Fruit fly (Drosophila melanogaster) whole organism, prepupa: ENCODE measurements around the gene Pde9.

Experiments
- Blimp-1 ChIP-seq: fragments of 200-800 bp; sonication (Bioruptor generic); optimal IDR thresholded peaks from 3 replicates; lab custom pipeline; 2017; ENCODE audit warnings: missing biosample characterization, missing genetic modification characterization, mild to moderate bottlenecking, moderate library complexity, missing genetic modification reagents
- CG10669 ChIP-seq: fragments of 200-800 bp; sonication (Bioruptor generic); optimal IDR thresholded peaks from 3 replicates; lab custom pipeline; 2018; ENCODE audit warnings: missing biosample characterization, mild to moderate bottlenecking, missing genetic modification characterization, moderate library complexity
- CG11294 ChIP-seq: fragments of 200-800 bp; sonication (Bioruptor generic); IDR thresholded peaks from 2 replicates; pipeline ENCODE4 v1.3.6; 2022; ENCODE audit warnings: missing biosample characterization, missing genetic modification characterization
- CG11762 ChIP-seq: fragments of 200-800 bp; sonication (Bioruptor generic); optimal IDR thresholded peaks from 3 replicates; lab custom pipeline; 2016; ENCODE audit warnings: missing biosample characterization, missing genetic modification characterization; ENCODE audit not compliant: insufficient read depth
- CG3032 ChIP-seq: fragments of 200-800 bp; optimal IDR thresholded peaks from 2 replicates; lab custom pipeline; 2019; ENCODE audit warnings: missing biosample characterization, mild to moderate bottlenecking, missing genetic modification characterization, moderate library complexity
- CG31627 ChIP-seq: fragments of 200-800 bp; sonication (Bioruptor generic); optimal IDR thresholded peaks from 3 replicates; lab custom pipeline; 2016; ENCODE audit warnings: missing biosample characterization, missing genetic modification characterization
- CG32006 ChIP-seq: fragments of 200-800 bp; sonication (Bioruptor generic); optimal IDR thresholded peaks from 3 replicates; lab custom pipeline; 2017; ENCODE audit warnings: missing biosample characterization, mild to moderate bottlenecking, missing genetic modification characterization
- CG3919 ChIP-seq: fragments of 200-800 bp; sonication (Bioruptor generic); optimal IDR thresholded peaks from 3 replicates; lab custom pipeline; 2016; ENCODE audit warnings: missing biosample characterization, missing genetic modification characterization
- CG6163 ChIP-seq: fragments of 200-800 bp; sonication (Bioruptor generic); IDR thresholded peaks from 3 replicates; pipeline ENCODE4 v1.3.6; 2022; ENCODE audit warnings: missing biosample characterization, missing genetic modification characterization
- CG6792 ChIP-seq: fragments of 200-800 bp; sonication (Bioruptor generic); optimal IDR thresholded peaks from 3 replicates; lab custom pipeline; 2016; ENCODE audit warnings: missing biosample characterization, missing genetic modification characterization
- CG6808 ChIP-seq: fragments of 200-800 bp; sonication (Bioruptor generic); optimal IDR thresholded peaks from 3 replicates; lab custom pipeline; 2017; ENCODE audit warnings: missing biosample characterization, missing genetic modification characterization, mild to moderate bottlenecking, moderate library complexity, missing genetic modification reagents
- CG6854 ChIP-seq: fragments of 200-800 bp; sonication (Bioruptor generic); optimal IDR thresholded peaks from 2 replicates; lab custom pipeline; 2017; ENCODE audit warnings: missing biosample characterization, mild to moderate bottlenecking, missing genetic modification characterization
- CG7368 ChIP-seq: fragments of 200-800 bp; sonication (Bioruptor generic); optimal IDR thresholded peaks from 3 replicates; lab custom pipeline; 2016; ENCODE audit warnings: missing biosample characterization, missing genetic modification characterization
- CG8119 ChIP-seq: fragments of 200-800 bp; sonication (Bioruptor generic); IDR thresholded peaks from 3 replicates; pipeline ENCODE4 v1.3.6; 2022; ENCODE audit warnings: missing biosample characterization, missing genetic modification characterization
- CG8319 ChIP-seq: fragments of 200-800 bp; sonication (Bioruptor generic); optimal IDR thresholded peaks from 3 replicates; lab custom pipeline; 2016; ENCODE audit warnings: missing biosample characterization, missing genetic modification characterization
- CG8632 ChIP-seq: fragments of 200-800 bp; sonication (Bioruptor generic); optimal IDR thresholded peaks from 3 replicates; lab custom pipeline; 2016; ENCODE audit warnings: missing biosample characterization, missing genetic modification characterization
- CG9139 ChIP-seq: fragments of 200-800 bp; sonication (Bioruptor generic); optimal IDR thresholded peaks from 3 replicates; lab custom pipeline; 2017; ENCODE audit warnings: missing biosample characterization, mild to moderate bottlenecking, missing genetic modification characterization
- Eip78C ChIP-seq: fragments of 200-800 bp; sonication (Bioruptor generic); peaks from one replicate; lab custom pipeline; 2016; ENCODE audit warnings: missing biosample characterization, missing genetic modification characterization
- Eip93F ChIP-seq: fragments of 200-800 bp; sonication (Bioruptor generic); optimal IDR thresholded peaks from 2 replicates; lab custom pipeline; 2016; ENCODE audit warnings: missing biosample characterization, mild to moderate bottlenecking, missing genetic modification characterization
- Ets96B ChIP-seq: fragments of 200-800 bp; optimal IDR thresholded peaks from 2 replicates; lab custom pipeline; 2019; ENCODE audit warnings: missing biosample characterization, mild to moderate bottlenecking, missing genetic modification characterization, moderate library complexity
- Gug ChIP-seq: fragments of 200-800 bp; sonication (Bioruptor generic); IDR thresholded peaks from 2 replicates; pipeline ENCODE4 v1.3.6; 2022; ENCODE audit warnings: missing biosample characterization, missing genetic modification characterization
- Hr39 ChIP-seq: fragments of 200-800 bp; sonication (Bioruptor generic); optimal IDR thresholded peaks from 2 replicates; lab custom pipeline; 2016; ENCODE audit warnings: missing biosample characterization, missing genetic modification characterization
- Hr4 ChIP-seq: fragments of 200-800 bp; sonication (Bioruptor generic); optimal IDR thresholded peaks from 3 replicates; lab custom pipeline; 2016; ENCODE audit warnings: missing biosample characterization, missing genetic modification characterization
- Lpt ChIP-seq: fragments of 200-800 bp; sonication (Bioruptor generic); optimal IDR thresholded peaks from 3 replicates; lab custom pipeline; 2016; ENCODE audit warnings: missing biosample characterization, missing genetic modification characterization
- OdsH ChIP-seq: fragments of 200-800 bp; sonication (Bioruptor generic); optimal IDR thresholded peaks from 3 replicates; lab custom pipeline; 2016; ENCODE audit warnings: missing biosample characterization, missing genetic modification characterization
- Sox102F ChIP-seq: fragments of 200-800 bp; sonication (Bioruptor generic); optimal IDR thresholded peaks from 2 replicates; lab custom pipeline; 2016; ENCODE audit warnings: missing biosample characterization, mild to moderate bottlenecking, missing genetic modification characterization
- Sox15 ChIP-seq: fragments of 200-800 bp; sonication (Bioruptor generic); optimal IDR thresholded peaks from 3 replicates; lab custom pipeline; 2016; ENCODE audit warnings: missing biosample characterization, missing genetic modification characterization
- achi ChIP-seq: fragments of 200-800 bp; sonication (Bioruptor generic); optimal IDR thresholded peaks from 3 replicates; lab custom pipeline; 2016; ENCODE audit warnings: missing biosample characterization, missing genetic modification characterization
- dac ChIP-seq: fragments of 200-800 bp; sonication (Bioruptor generic); optimal IDR thresholded peaks from 2 replicates; lab custom pipeline; 2017; ENCODE audit warnings: missing biosample characterization, mild to moderate bottlenecking, missing genetic modification characterization
- fd59A ChIP-seq: fragments of 200-800 bp; sonication (Bioruptor generic); optimal IDR thresholded peaks from 2 replicates; lab custom pipeline; 2017; ENCODE audit warnings: missing biosample characterization, mild to moderate bottlenecking, missing genetic modification characterization, missing genetic modification reagents
- fkh ChIP-seq: fragments of 200-800 bp; sonication (Bioruptor generic); optimal IDR thresholded peaks from 3 replicates; lab custom pipeline; 2017; ENCODE audit warnings: missing biosample characterization, mild to moderate bottlenecking, missing genetic modification characterization, moderate library complexity
- net ChIP-seq: fragments of 200-800 bp; sonication (Bioruptor generic); optimal IDR thresholded peaks from 3 replicates; lab custom pipeline; 2016; ENCODE audit warnings: missing biosample characterization, missing genetic modification characterization
- pdm3 ChIP-seq: fragments of 200-800 bp; sonication (Bioruptor generic); optimal IDR thresholded peaks from 3 replicates; lab custom pipeline; 2016; ENCODE audit warnings: missing biosample characterization, missing genetic modification characterization
- spab ChIP-seq: fragments of 200-800 bp; sonication (Bioruptor generic); optimal IDR thresholded peaks from 2 replicates; lab custom pipeline; 2017; ENCODE audit warnings: missing biosample characterization, mild to moderate bottlenecking, missing genetic modification characterization, missing genetic modification reagents

Gene Pde9

dm6 chrX:12869850-12870249, 27.3 kb downstream of the Pde9 start (continued):
- TF ChIP-seq Hr4 (GFP tag; lab: Kevin White, UChicago): no peak
- TF ChIP-seq, all 60 proteins: peak for 7

- no peak for TF ChIP-seq Eip93F (GFP tag; lab: Kevin White, UChicago)
- no peak for TF ChIP-seq Lpt (GFP tag; lab: Kevin White, UChicago)
- TF ChIP-seq fd59A (GFP tag; lab: Kevin White, UChicago): no peak
- no peak for TF ChIP-seq spab
- no peak for TF ChIP-seq CG8319
- TF ChIP-seq CG3919 (GFP tag; lab: Kevin White, UChicago): no peak
- no peak for TF ChIP-seq Gug
- no peak for TF ChIP-seq CG31627 (GFP tag; lab: Kevin White, UChicago)
- no peak for TF ChIP-seq Sox102F
Measured at dm6 chrX:12868605-12869004, 28.5 kb downstream of the Pde9 start.

- TF ChIP-seq CG8632: no peak
- no peak for TF ChIP-seq fd59A (GFP tag; lab: Kevin White, UChicago)
- TF ChIP-seq CG8319: no peak
- TF ChIP-seq CG11294 (GFP tag; lab: Robert Waterston, UW): no peak
- no peak for TF ChIP-seq CG6792 (GFP tag; lab: Kevin White, UChicago)
- no peak for TF ChIP-seq pdm3
- no peak for TF ChIP-seq net (GFP tag; lab: Kevin White, UChicago)
- no peak for TF ChIP-seq CG6163 (GFP tag; lab: Robert Waterston, UW)
- no peak for TF ChIP-seq Hr4 (GFP tag; lab: Kevin White, UChicago)
- no peak for TF ChIP-seq spab
- no peak for TF ChIP-seq CG11762 (GFP tag; lab: Kevin White, UChicago)
- no peak for TF ChIP-seq Lpt (GFP tag; lab: Kevin White, UChicago)
- no peak for TF ChIP-seq Blimp-1 (GFP tag; lab: Kevin White, UChicago)
- TF ChIP-seq CG7368 (GFP tag; lab: Kevin White, UChicago): no peak
- no peak for TF ChIP-seq CG6808
- no peak for TF ChIP-seq CG9139 (GFP tag; lab: Kevin White, UChicago)
- TF ChIP-seq achi (GFP tag; lab: Kevin White, UChicago): no peak
- no peak for TF ChIP-seq dac (GFP tag; lab: Kevin White, UChicago)
- no peak for TF ChIP-seq CG10669
Measured at dm6 chrX:12857622-12858021, 39.5 kb downstream of the Pde9 start, which contains the start of gene CG4661. CG4661 (minus strand) TSS chrX:12857722.

dm6 chrX:12841842-12842437, 55.2 kb downstream of the Pde9 start:
- TF ChIP-seq CG31627 (GFP tag; lab: Kevin White, UChicago): no peak
- TF ChIP-seq, all 60 proteins: peak for 0

- no peak for TF ChIP-seq CG32006
- no peak for TF ChIP-seq CG3032 (tag; lab: Kevin White, UChicago)
- no peak for TF ChIP-seq fkh (GFP tag; lab: Kevin White, UChicago)
- no peak for TF ChIP-seq OdsH
- TF ChIP-seq CG8119 (GFP tag; lab: Robert Waterston, UW): no peak
- TF ChIP-seq Sox102F: no peak
- no peak for TF ChIP-seq Hr4 (GFP tag; lab: Kevin White, UChicago)
- TF ChIP-seq Lpt (GFP tag; lab: Kevin White, UChicago): no peak
- TF ChIP-seq, all 60 proteins: peak for 0
Measured at dm6 chrX:12840041-12840440, 57.1 kb downstream of the Pde9 start.

dm6 chrX:12831323-12831722, 65.8 kb downstream of the Pde9 start:
- TF ChIP-seq Hr39 (GFP tag; lab: Kevin White, UChicago) (no peak), CG8119 (GFP tag; lab: Robert Waterston, UW) (no peak), fd59A (GFP tag; lab: Kevin White, UChicago) (no peak), dac (GFP tag; lab: Kevin White, UChicago) (no peak), CG11762 (GFP tag; lab: Kevin White, UChicago) (no peak), Eip78C (GFP tag; lab: Kevin White, UChicago) (no peak), CG6854 (GFP tag; lab: Kevin White, UChicago) (no peak), CG11294 (GFP tag; lab: Robert Waterston, UW) (no peak), Lpt (GFP tag; lab: Kevin White, UChicago) (no peak), Ets96B (tag; lab: Kevin White, UChicago) (no peak), Sox15 (no peak)
